Worm (Caenorhabditis elegans) whole organism, young adult: ENCODE data around the gene Y19D2B.1.

ENCODE experiments used
- F49E8.2 ChIP-seq: sonication (generic microtip); optimal IDR thresholded peaks from 3 replicates; lab custom pipeline; 2017; ENCODE audit warnings: missing genetic modification characterization, mild to moderate bottlenecking, missing compliant biosample characterization, antibody characterized with exemption, moderate library complexity; ENCODE audit not compliant: insufficient read depth
- ama-1 ChIP-seq, 3 experiments: fragments of 150-350 bp in 1 of 3; sonication (generic microtip) in 2 of 3; optimal IDR thresholded peaks; 2 replicates each; lab custom pipeline; 2014 to 2018; ENCODE audit warnings: missing biosample characterization in 2 of 3, missing genetic modification characterization in 2 of 3, missing genetic modification reagents in 2 of 3
- attf-3 ChIP-seq: fragments of 200-800 bp; sonication (Bioruptor generic); conservative IDR thresholded peaks from 2 replicates; pipeline ENCODE4 v1.3.6; 2022; ENCODE audit warnings: missing genetic modification reagents, missing genetic modification characterization, missing compliant biosample characterization
- efl-1 ChIP-seq: fragments of 150-350 bp; optimal IDR thresholded peaks from 2 replicates; lab custom pipeline; 2014; ENCODE audit warnings: missing biosample characterization, missing genetic modification reagents, missing genetic modification characterization
- hlh-26 ChIP-seq: fragments of 200-800 bp; sonication (Bioruptor generic); conservative IDR thresholded peaks from 2 replicates; pipeline ENCODE4 v1.3.6; 2022; ENCODE audit warnings: missing genetic modification reagents, missing genetic modification characterization, missing compliant biosample characterization
- somi-1 ChIP-seq: fragments of 200-800 bp; sonication (Bioruptor generic); optimal IDR thresholded peaks from 2 replicates; lab custom pipeline; 2018; ENCODE audit warnings: mild to moderate bottlenecking, missing genetic modification characterization, missing compliant biosample characterization
- sptf-2 ChIP-seq: fragments of 200-800 bp; sonication (Bioruptor generic); optimal IDR thresholded peaks from 2 replicates; lab custom pipeline; 2018; ENCODE audit warnings: mild to moderate bottlenecking, missing genetic modification characterization, missing compliant biosample characterization
- ztf-26 ChIP-seq: sonication (generic microtip); optimal IDR thresholded peaks from 2 replicates; lab custom pipeline; 2017; ENCODE audit warnings: missing genetic modification characterization, missing compliant biosample characterization

- TF ChIP-seq F49E8.2 (tag; lab: Kevin White, UChicago) (peak; percentile 90), somi-1 (GFP tag; lab: Kevin White, UChicago) (no peak), hlh-26 (no peak), attf-3 (GFP tag; lab: Robert Waterston, UW) (0 out of 2 replicates have a peak, but pooled peaks have one; percentile 44), sptf-2 (no peak), ama-1 (optimal IDR thresholded peaks at IDR 0.05; lab: Kevin White, UChicago) (no peak), ama-1 (GFP tag; optimal IDR thresholded peaks at IDR 0.05; lab: Kevin White, UChicago) (no peak), efl-1 (peak; percentile 56), ztf-26 (tag; lab: Kevin White, UChicago) (no peak)
Measured at ce11 chrII:10935336-10935735, 12.6 kb upstream of the Y19D2B.1 start.
